Worm (Caenorhabditis elegans) whole organism, mixed stage, embryonic: ENCODE data around the gene srlf-10.

Source experiments
- M03D4.4 ChIP-seq: sonication (generic microtip); optimal IDR thresholded peaks from 2 replicates; lab custom pipeline; 2017; ENCODE audit warnings: mild to moderate bottlenecking, missing genetic modification characterization, missing compliant biosample characterization
- bed-3 ChIP-seq: fragments of 200-800 bp; sonication (Bioruptor generic); optimal IDR thresholded peaks from 3 replicates; lab custom pipeline; 2018; ENCODE audit warnings: mild to moderate bottlenecking, missing genetic modification characterization, moderate library complexity, missing compliant biosample characterization
- blmp-1 ChIP-seq: fragments of 150-350 bp; optimal IDR thresholded peaks from 2 replicates; lab custom pipeline; 2014; ENCODE audit warnings: missing biosample characterization, missing genetic modification characterization
- ceh-39 ChIP-seq: fragments of 150-350 bp; optimal IDR thresholded peaks from 2 replicates; lab custom pipeline; 2014; ENCODE audit warnings: missing biosample characterization, missing genetic modification characterization
- ceh-43 ChIP-seq: fragments of 200-800 bp; sonication (Bioruptor generic); optimal IDR thresholded peaks from 2 replicates; lab custom pipeline; 2018; ENCODE audit warnings: mild to moderate bottlenecking, missing genetic modification characterization, moderate library complexity, missing compliant biosample characterization
- ceh-83 ChIP-seq: fragments of 200-800 bp; sonication (Bioruptor generic); optimal IDR thresholded peaks from 2 replicates; lab custom pipeline; 2018; ENCODE audit warnings: mild to moderate bottlenecking, missing genetic modification characterization, missing compliant biosample characterization
- ces-1 ChIP-seq: fragments of 150-350 bp; optimal IDR thresholded peaks from 2 replicates; lab custom pipeline; 2014; ENCODE audit warnings: missing biosample characterization, missing genetic modification reagents, missing genetic modification characterization
- cnd-1 ChIP-seq: fragments of 200-800 bp; sonication (Bioruptor generic); optimal IDR thresholded peaks from 2 replicates; lab custom pipeline; 2018; ENCODE audit warnings: mild to moderate bottlenecking, missing genetic modification characterization, missing compliant biosample characterization
- drap-1 ChIP-seq: fragments of 200-800 bp; sonication (Bioruptor generic); optimal IDR thresholded peaks from 3 replicates; lab custom pipeline; 2018; ENCODE audit warnings: mild to moderate bottlenecking, missing genetic modification characterization, missing compliant biosample characterization
- elt-1 ChIP-seq: sonication (generic microtip); optimal IDR thresholded peaks from 2 replicates; lab custom pipeline; 2017; ENCODE audit warnings: missing genetic modification characterization, mild to moderate bottlenecking, missing compliant biosample characterization, antibody characterized with exemption, moderate library complexity, borderline replicate concordance; ENCODE audit not compliant: insufficient read depth
- elt-3 ChIP-seq: fragments of 150-350 bp; optimal IDR thresholded peaks from 2 replicates; lab custom pipeline; 2014; ENCODE audit warnings: missing biosample characterization, missing genetic modification characterization
- flh-1 ChIP-seq: fragments of 200-800 bp; sonication (Bioruptor generic); optimal IDR thresholded peaks from 2 replicates; lab custom pipeline; 2018; ENCODE audit warnings: mild to moderate bottlenecking, missing genetic modification characterization, moderate library complexity, missing compliant biosample characterization
- ham-2 ChIP-seq: fragments of 200-800 bp; sonication (Bioruptor generic); optimal IDR thresholded peaks from 2 replicates; lab custom pipeline; 2018; ENCODE audit warnings: mild to moderate bottlenecking, missing genetic modification characterization, missing compliant biosample characterization
- hlh-1 ChIP-seq: fragments of 150-350 bp; optimal IDR thresholded peaks from 2 replicates; lab custom pipeline; 2014; ENCODE audit warnings: missing biosample characterization, missing genetic modification reagents, missing genetic modification characterization
- lin-13 ChIP-seq: fragments of 150-350 bp; optimal IDR thresholded peaks from 2 replicates; lab custom pipeline; 2014; ENCODE audit warnings: missing biosample characterization, missing genetic modification characterization
- lin-32 ChIP-seq: fragments of 200-800 bp; sonication (Bioruptor generic); optimal IDR thresholded peaks from 2 replicates; lab custom pipeline; 2018; ENCODE audit warnings: mild to moderate bottlenecking, missing genetic modification characterization, missing compliant biosample characterization
- lsy-2 ChIP-seq: fragments of 150-350 bp; optimal IDR thresholded peaks from 2 replicates; lab custom pipeline; 2014; ENCODE audit warnings: missing biosample characterization, missing genetic modification characterization
- mab-5 ChIP-seq: fragments of 150-350 bp; optimal IDR thresholded peaks from 2 replicates; lab custom pipeline; 2014; ENCODE audit warnings: missing biosample characterization, missing genetic modification characterization
- mep-1 ChIP-seq: fragments of 150-350 bp; optimal IDR thresholded peaks from 2 replicates; lab custom pipeline; 2017; ENCODE audit warnings: missing biosample characterization, missing genetic modification reagents, missing genetic modification characterization, inconsistent platforms
- nhr-2 ChIP-seq: fragments of 150-350 bp; optimal IDR thresholded peaks from 2 replicates; lab custom pipeline; 2014; ENCODE audit warnings: missing biosample characterization, missing genetic modification characterization
- nhr-237 ChIP-seq: fragments of 150-350 bp; optimal IDR thresholded peaks from 2 replicates; lab custom pipeline; 2014; ENCODE audit warnings: missing biosample characterization, missing genetic modification characterization
- nhr-28 ChIP-seq: fragments of 150-350 bp; optimal IDR thresholded peaks from 2 replicates; lab custom pipeline; 2014; ENCODE audit warnings: missing biosample characterization, missing genetic modification characterization
- pha-4 ChIP-seq: fragments of 150-350 bp; optimal IDR thresholded peaks from 2 replicates; lab custom pipeline; 2018; ENCODE audit warnings: missing biosample characterization, missing genetic modification reagents, missing genetic modification characterization
- sem-2 ChIP-seq: fragments of 200-800 bp; sonication (Bioruptor generic); optimal IDR thresholded peaks from 2 replicates; lab custom pipeline; 2018; ENCODE audit warnings: mild to moderate bottlenecking, missing genetic modification characterization, missing compliant biosample characterization
- snpc-4 ChIP-seq: fragments of 150-350 bp; optimal IDR thresholded peaks from 2 replicates; lab custom pipeline; 2014; ENCODE audit warnings: missing biosample characterization, missing genetic modification characterization
- sptf-1 ChIP-seq: sonication (generic microtip); optimal IDR thresholded peaks from 2 replicates; lab custom pipeline; 2017; ENCODE audit warnings: mild to moderate bottlenecking, missing genetic modification characterization, moderate library complexity, missing compliant biosample characterization
- tbx-8 ChIP-seq: fragments of 200-800 bp; sonication (Bioruptor generic); optimal IDR thresholded peaks from 2 replicates; lab custom pipeline; 2018; ENCODE audit warnings: mild to moderate bottlenecking, missing genetic modification characterization, moderate library complexity, missing compliant biosample characterization
- unc-120 ChIP-seq: sonication (generic microtip); optimal IDR thresholded peaks from 2 replicates; lab custom pipeline; 2017; ENCODE audit warnings: missing genetic modification characterization, missing compliant biosample characterization; ENCODE audit not compliant: poor library complexity, severe bottlenecking
- unc-39 ChIP-seq: fragments of 150-350 bp; optimal IDR thresholded peaks from 2 replicates; lab custom pipeline; 2014; ENCODE audit warnings: missing biosample characterization, missing genetic modification characterization
- zip-8 ChIP-seq: fragments of 150-350 bp; optimal IDR thresholded peaks from 2 replicates; lab custom pipeline; 2014; ENCODE audit warnings: missing biosample characterization, missing genetic modification characterization
- ztf-11 ChIP-seq: fragments of 150-350 bp; optimal IDR thresholded peaks from 2 replicates; lab custom pipeline; 2014; ENCODE audit warnings: missing biosample characterization, missing genetic modification characterization

The srlf-10 gene

ce11 chrIII:13402934-13403333 is 926 bp downstream of the srlf-10 start, which contains the start of gene mig-18:
Gene mig-18, plus strand, starts transcription at chrIII:13403234.
- TF ChIP-seq ceh-43 (GFP tag; lab: Kevin White, UChicago) (no peak), zip-8 (tag; lab: Kevin White, UChicago) (no peak), mab-5 (tag; lab: Kevin White, UChicago) (no peak), hlh-1 (tag; lab: Kevin White, UChicago) (no peak), lin-32 (no peak), snpc-4 (tag; lab: Kevin White, UChicago) (no peak), ces-1 (no peak), flh-1 (GFP tag; lab: Kevin White, UChicago) (no peak), lin-13 (tag; lab: Kevin White, UChicago) (no peak), cnd-1 (tag; lab: Kevin White, UChicago) (no peak), ceh-83 (no peak), ztf-11 (no peak)

ce11 chrIII:13404418-13404817 is 2.4 kb downstream of the srlf-10 start, which contains the start of gene ttr-52:
Gene ttr-52, plus strand, starts transcription at chrIII:13404718.
- no peak for TF ChIP-seq nhr-237 (tag; lab: Kevin White, UChicago)
- TF ChIP-seq elt-1, result no peak
- TF ChIP-seq M03D4.4 (tag; lab: Kevin White, UChicago), result no peak
- TF ChIP-seq drap-1 (GFP tag; lab: Kevin White, UChicago), result no peak
- no peak for TF ChIP-seq bed-3 (GFP tag; lab: Kevin White, UChicago)
- no peak for TF ChIP-seq hlh-1 (tag; lab: Kevin White, UChicago)
- no peak for TF ChIP-seq ceh-83
- TF ChIP-seq ces-1, result no peak
- TF ChIP-seq flh-1 (GFP tag; lab: Kevin White, UChicago), result no peak
- TF ChIP-seq pha-4, result no peak
- no peak for TF ChIP-seq sem-2 (GFP tag; lab: Kevin White, UChicago)
- no peak for TF ChIP-seq ceh-43 (GFP tag; lab: Kevin White, UChicago)
- TF ChIP-seq unc-120, result no peak
- no peak for TF ChIP-seq lsy-2 (tag; lab: Kevin White, UChicago)
- TF ChIP-seq tbx-8 (GFP tag; lab: Kevin White, UChicago), result no peak
- TF ChIP-seq lin-13 (tag; lab: Kevin White, UChicago), result no peak
- TF ChIP-seq snpc-4 (tag; lab: Kevin White, UChicago), result no peak
- no peak for TF ChIP-seq nhr-28
- no peak for TF ChIP-seq unc-39 (tag; lab: Kevin White, UChicago)

ce11 chrIII:13405504-13405903 is 3.5 kb downstream of the srlf-10 start, which contains the start of gene nas-1:
Gene nas-1, plus strand, starts transcription at chrIII:13405804.
- TF ChIP-seq sem-2 (GFP tag; lab: Kevin White, UChicago) (no peak), bed-3 (GFP tag; lab: Kevin White, UChicago) (no peak), ceh-83 (no peak), mep-1 (tag; lab: Kevin White, UChicago) (no peak), lin-32 (no peak), ceh-43 (GFP tag; lab: Kevin White, UChicago) (no peak), lsy-2 (tag; lab: Kevin White, UChicago) (no peak), snpc-4 (tag; lab: Kevin White, UChicago) (no peak), nhr-28 (no peak)

ce11 chrIII:13409498-13409897 is 7.5 kb downstream of the srlf-10 start, which contains the start of gene myo-6:
Gene myo-6, plus strand, starts transcription at chrIII:13409798.
- no peak for TF ChIP-seq cnd-1 (tag; lab: Kevin White, UChicago)
- TF ChIP-seq nhr-28, result no peak
- TF ChIP-seq ztf-11, result no peak
- TF ChIP-seq sptf-1 (tag; lab: Kevin White, UChicago), result no peak
- TF ChIP-seq M03D4.4 (tag; lab: Kevin White, UChicago), result no peak
- no peak for TF ChIP-seq nhr-2
- TF ChIP-seq unc-39 (tag; lab: Kevin White, UChicago), result no peak
- TF ChIP-seq blmp-1 (tag; lab: Kevin White, UChicago), result no peak
- TF ChIP-seq pha-4, result no peak
- no peak for TF ChIP-seq ceh-43 (GFP tag; lab: Kevin White, UChicago)
- TF ChIP-seq lin-13 (tag; lab: Kevin White, UChicago), result no peak
- TF ChIP-seq ceh-83, result no peak
- TF ChIP-seq ceh-39 (tag; lab: Kevin White, UChicago), result no peak
- no peak for TF ChIP-seq elt-3 (tag; lab: Kevin White, UChicago)
- TF ChIP-seq flh-1 (GFP tag; lab: Kevin White, UChicago), result no peak
- no peak for TF ChIP-seq elt-1
- no peak for TF ChIP-seq ham-2 (GFP tag; lab: Kevin White, UChicago)

ce11 chrIII:13411202-13411601 is 9.2 kb downstream of the srlf-10 start:
- TF ChIP-seq ztf-11 (no peak), zip-8 (tag; lab: Kevin White, UChicago) (no peak)
